Fruit fly (Drosophila melanogaster) whole organism, prepupa: Measurements from ENCODE around the gene mRpL35.

Source experiments
- Blimp-1 ChIP-seq: fragments of 200-800 bp; sonication (Bioruptor generic); optimal IDR thresholded peaks from 3 replicates; lab custom pipeline; 2017; ENCODE audit warnings: missing biosample characterization, missing genetic modification characterization, mild to moderate bottlenecking, moderate library complexity, missing genetic modification reagents
- CG10631 ChIP-seq: fragments of 200-800 bp; sonication (Bioruptor generic); optimal IDR thresholded peaks from 2 replicates; lab custom pipeline; 2016; ENCODE audit warnings: missing biosample characterization, missing genetic modification characterization
- CG11762 ChIP-seq: fragments of 200-800 bp; sonication (Bioruptor generic); optimal IDR thresholded peaks from 3 replicates; lab custom pipeline; 2016; ENCODE audit warnings: missing biosample characterization, missing genetic modification characterization; ENCODE audit not compliant: insufficient read depth
- CG11902 ChIP-seq: fragments of 200-800 bp; sonication (Bioruptor generic); optimal IDR thresholded peaks from 3 replicates; lab custom pipeline; 2016; ENCODE audit warnings: missing biosample characterization, missing genetic modification characterization
- CG15336 ChIP-seq: fragments of 200-800 bp; sonication (Bioruptor generic); IDR thresholded peaks from 2 replicates; pipeline ENCODE4 v1.3.6; 2022; ENCODE audit warnings: missing biosample characterization, missing genetic modification characterization
- CG1621 ChIP-seq: fragments of 200-800 bp; sonication (Bioruptor generic); optimal IDR thresholded peaks from 3 replicates; lab custom pipeline; 2018; ENCODE audit warnings: missing biosample characterization, mild to moderate bottlenecking, missing genetic modification characterization
- CG16779 ChIP-seq: fragments of 200-800 bp; sonication (Bioruptor generic); optimal IDR thresholded peaks from 3 replicates; lab custom pipeline; 2017; ENCODE audit warnings: missing biosample characterization, mild to moderate bottlenecking, missing genetic modification characterization
- CG3032 ChIP-seq: fragments of 200-800 bp; optimal IDR thresholded peaks from 2 replicates; lab custom pipeline; 2019; ENCODE audit warnings: missing biosample characterization, mild to moderate bottlenecking, missing genetic modification characterization, moderate library complexity
- CG34406 ChIP-seq: fragments of 200-800 bp; sonication (Bioruptor generic); optimal IDR thresholded peaks from 3 replicates; lab custom pipeline; 2016; ENCODE audit warnings: missing biosample characterization, missing genetic modification characterization
- CG4318 ChIP-seq: fragments of 200-800 bp; sonication (Bioruptor generic); optimal IDR thresholded peaks from 3 replicates; lab custom pipeline; 2017; ENCODE audit warnings: missing biosample characterization, mild to moderate bottlenecking, missing genetic modification characterization
- CG6163 ChIP-seq: fragments of 200-800 bp; sonication (Bioruptor generic); IDR thresholded peaks from 3 replicates; pipeline ENCODE4 v1.3.6; 2022; ENCODE audit warnings: missing biosample characterization, missing genetic modification characterization
- CG6276 ChIP-seq: fragments of 200-800 bp; sonication (Bioruptor generic); optimal IDR thresholded peaks from 2 replicates; lab custom pipeline; 2017; ENCODE audit warnings: missing biosample characterization, mild to moderate bottlenecking, missing genetic modification characterization
- CG6792 ChIP-seq: fragments of 200-800 bp; sonication (Bioruptor generic); optimal IDR thresholded peaks from 3 replicates; lab custom pipeline; 2016; ENCODE audit warnings: missing biosample characterization, missing genetic modification characterization
- CG6854 ChIP-seq: fragments of 200-800 bp; sonication (Bioruptor generic); optimal IDR thresholded peaks from 2 replicates; lab custom pipeline; 2017; ENCODE audit warnings: missing biosample characterization, mild to moderate bottlenecking, missing genetic modification characterization
- CG7368 ChIP-seq: fragments of 200-800 bp; sonication (Bioruptor generic); optimal IDR thresholded peaks from 3 replicates; lab custom pipeline; 2016; ENCODE audit warnings: missing biosample characterization, missing genetic modification characterization
- CG8119 ChIP-seq: fragments of 200-800 bp; sonication (Bioruptor generic); IDR thresholded peaks from 3 replicates; pipeline ENCODE4 v1.3.6; 2022; ENCODE audit warnings: missing biosample characterization, missing genetic modification characterization
- CG8319 ChIP-seq: fragments of 200-800 bp; sonication (Bioruptor generic); optimal IDR thresholded peaks from 3 replicates; lab custom pipeline; 2016; ENCODE audit warnings: missing biosample characterization, missing genetic modification characterization
- CG8632 ChIP-seq: fragments of 200-800 bp; sonication (Bioruptor generic); optimal IDR thresholded peaks from 3 replicates; lab custom pipeline; 2016; ENCODE audit warnings: missing biosample characterization, missing genetic modification characterization
- CG9139 ChIP-seq: fragments of 200-800 bp; sonication (Bioruptor generic); optimal IDR thresholded peaks from 3 replicates; lab custom pipeline; 2017; ENCODE audit warnings: missing biosample characterization, mild to moderate bottlenecking, missing genetic modification characterization
- Ets21C ChIP-seq: fragments of 200-800 bp; sonication (Bioruptor generic); optimal IDR thresholded peaks from 3 replicates; lab custom pipeline; 2016; ENCODE audit warnings: missing biosample characterization, missing genetic modification characterization
- Ets96B ChIP-seq: fragments of 200-800 bp; optimal IDR thresholded peaks from 2 replicates; lab custom pipeline; 2019; ENCODE audit warnings: missing biosample characterization, mild to moderate bottlenecking, missing genetic modification characterization, moderate library complexity
- Gug ChIP-seq: fragments of 200-800 bp; sonication (Bioruptor generic); IDR thresholded peaks from 2 replicates; pipeline ENCODE4 v1.3.6; 2022; ENCODE audit warnings: missing biosample characterization, missing genetic modification characterization
- Hr38 ChIP-seq: sonication (Bioruptor generic); optimal IDR thresholded peaks from 2 replicates; lab custom pipeline; 2016; ENCODE audit warnings: missing biosample characterization, missing genetic modification characterization
- Lpt ChIP-seq: fragments of 200-800 bp; sonication (Bioruptor generic); optimal IDR thresholded peaks from 3 replicates; lab custom pipeline; 2016; ENCODE audit warnings: missing biosample characterization, missing genetic modification characterization
- Met ChIP-seq: fragments of 200-800 bp; sonication (Bioruptor generic); optimal IDR thresholded peaks from 3 replicates; lab custom pipeline; 2016; ENCODE audit warnings: missing biosample characterization, missing genetic modification characterization
- Smox ChIP-seq: fragments of 200-800 bp; sonication (Bioruptor generic); optimal IDR thresholded peaks from 3 replicates; lab custom pipeline; 2016; ENCODE audit warnings: missing biosample characterization, missing genetic modification characterization
- Sox102F ChIP-seq: fragments of 200-800 bp; sonication (Bioruptor generic); optimal IDR thresholded peaks from 2 replicates; lab custom pipeline; 2016; ENCODE audit warnings: missing biosample characterization, mild to moderate bottlenecking, missing genetic modification characterization
- Sox14 ChIP-seq: fragments of 200-800 bp; sonication (Bioruptor generic); optimal IDR thresholded peaks from 3 replicates; lab custom pipeline; 2016; ENCODE audit warnings: missing biosample characterization, missing genetic modification characterization
- Sox15 ChIP-seq: fragments of 200-800 bp; sonication (Bioruptor generic); optimal IDR thresholded peaks from 3 replicates; lab custom pipeline; 2016; ENCODE audit warnings: missing biosample characterization, missing genetic modification characterization
- achi ChIP-seq: fragments of 200-800 bp; sonication (Bioruptor generic); optimal IDR thresholded peaks from 3 replicates; lab custom pipeline; 2016; ENCODE audit warnings: missing biosample characterization, missing genetic modification characterization
- acj6 ChIP-seq: fragments of 200-800 bp; sonication (Bioruptor generic); optimal IDR thresholded peaks from 3 replicates; lab custom pipeline; 2016; ENCODE audit warnings: missing biosample characterization, missing genetic modification characterization
- cyc ChIP-seq: fragments of 200-800 bp; sonication (Bioruptor generic); optimal IDR thresholded peaks from 3 replicates; lab custom pipeline; 2016; ENCODE audit warnings: missing biosample characterization, missing genetic modification characterization
- dac ChIP-seq: fragments of 200-800 bp; sonication (Bioruptor generic); optimal IDR thresholded peaks from 2 replicates; lab custom pipeline; 2017; ENCODE audit warnings: missing biosample characterization, mild to moderate bottlenecking, missing genetic modification characterization
- dsx ChIP-seq: fragments of 200-800 bp; optimal IDR thresholded peaks from 3 replicates; lab custom pipeline; 2019; ENCODE audit warnings: missing biosample characterization, mild to moderate bottlenecking, missing genetic modification characterization, moderate library complexity; ENCODE audit not compliant: poor library complexity, severe bottlenecking
- eg ChIP-seq: fragments of 200-800 bp; sonication (Bioruptor generic); IDR thresholded peaks from 3 replicates; pipeline ENCODE4 v1.3.6; 2022; ENCODE audit warnings: missing biosample characterization, missing genetic modification characterization
- esn ChIP-seq: fragments of 200-800 bp; sonication (Bioruptor generic); optimal IDR thresholded peaks from 2 replicates; lab custom pipeline; 2016; ENCODE audit warnings: missing biosample characterization, mild to moderate bottlenecking, missing genetic modification characterization, moderate library complexity
- fd59A ChIP-seq: fragments of 200-800 bp; sonication (Bioruptor generic); optimal IDR thresholded peaks from 2 replicates; lab custom pipeline; 2017; ENCODE audit warnings: missing biosample characterization, mild to moderate bottlenecking, missing genetic modification characterization, missing genetic modification reagents
- fkh ChIP-seq: fragments of 200-800 bp; sonication (Bioruptor generic); optimal IDR thresholded peaks from 3 replicates; lab custom pipeline; 2017; ENCODE audit warnings: missing biosample characterization, mild to moderate bottlenecking, missing genetic modification characterization, moderate library complexity
- lz ChIP-seq: fragments of 200-800 bp; sonication (Bioruptor generic); optimal IDR thresholded peaks from 3 replicates; lab custom pipeline; 2016; ENCODE audit warnings: missing biosample characterization, missing genetic modification characterization
- net ChIP-seq: fragments of 200-800 bp; sonication (Bioruptor generic); optimal IDR thresholded peaks from 3 replicates; lab custom pipeline; 2016; ENCODE audit warnings: missing biosample characterization, missing genetic modification characterization
- pdm3 ChIP-seq: fragments of 200-800 bp; sonication (Bioruptor generic); optimal IDR thresholded peaks from 3 replicates; lab custom pipeline; 2016; ENCODE audit warnings: missing biosample characterization, missing genetic modification characterization
- salr ChIP-seq, 2 experiments: fragments of 200-800 bp; sonication (Bioruptor generic); optimal IDR thresholded peaks; 3 replicates each; lab custom pipeline; 2016 to 2018; ENCODE audit warnings: missing biosample characterization in 2 of 2, missing genetic modification characterization in 2 of 2, mild to moderate bottlenecking in 1 of 2
- ss ChIP-seq, 2 experiments: fragments of 200-800 bp; sonication (Bioruptor generic); optimal IDR thresholded peaks; 2 replicates in 1 of 2; 3 replicates in 1 of 2; lab custom pipeline; 2017 to 2018; ENCODE audit warnings: mild to moderate bottlenecking in 2 of 2, missing biosample characterization in 2 of 2, missing genetic modification characterization in 2 of 2, moderate library complexity in 1 of 2
- svp ChIP-seq: fragments of 200-800 bp; sonication (Bioruptor generic); peaks from one replicate; lab custom pipeline; 2016; ENCODE audit warnings: missing biosample characterization, missing genetic modification characterization

mRpL35 gene

dm6 chr3R:22046723-22047122, 23.4 kb downstream of the mRpL35 start:
- TF ChIP-seq CG6163 = 0 out of 3 replicates have a peak, but pooled peaks have one; percentile 16
- TF ChIP-seq CG3032 (tag; lab: Kevin White, UChicago) = no peak
- TF ChIP-seq fkh = peak; percentile 33
- no peak for TF ChIP-seq CG8632

dm6 chr3R:22047412-22047811, 24.1 kb downstream of the mRpL35 start:
- TF ChIP-seq CG11762 (no peak), Ets21C (GFP tag; lab: Kevin White, UChicago) (no peak), CG34406 (GFP tag; lab: Kevin White, UChicago) (no peak), Sox15 (GFP tag; lab: Kevin White, UChicago) (no peak), CG8319 (no peak), Gug (GFP tag; lab: Robert Waterston, UW) (no peak), Lpt (GFP tag; lab: Kevin White, UChicago) (no peak), Smox (GFP tag; lab: Kevin White, UChicago) (no peak), CG11902 (no peak), net (GFP tag; lab: Kevin White, UChicago) (no peak), CG4318 (GFP tag; lab: Kevin White, UChicago) (no peak), CG8632 (no peak), cyc (GFP tag; lab: Kevin White, UChicago) (no peak), achi (no peak), CG6792 (GFP tag; lab: Kevin White, UChicago) (no peak), acj6 (GFP tag; lab: Kevin White, UChicago) (no peak), svp (GFP tag; lab: Kevin White, UChicago) (no peak), pdm3 (GFP tag; lab: Kevin White, UChicago) (no peak), CG1621 (no peak)

- TF ChIP-seq svp (GFP tag; lab: Kevin White, UChicago) = no peak
- TF ChIP-seq Sox102F = no peak
- TF ChIP-seq Ets21C (GFP tag; lab: Kevin White, UChicago) = no peak
- TF ChIP-seq CG7368 (GFP tag; lab: Kevin White, UChicago) = no peak
- TF ChIP-seq fd59A (GFP tag; lab: Kevin White, UChicago) = peak; percentile 32
- peak; percentile 85 for TF ChIP-seq CG8119 (GFP tag; lab: Robert Waterston, UW)
- no peak for TF ChIP-seq Blimp-1
- TF ChIP-seq pdm3 (GFP tag; lab: Kevin White, UChicago) = peak; percentile 51
- TF ChIP-seq CG11902 = no peak
- peak; percentile 53 for TF ChIP-seq esn (GFP tag; lab: Kevin White, UChicago)
- peak; percentile 61 for TF ChIP-seq CG4318 (GFP tag; lab: Kevin White, UChicago)
- peak; percentile 39 for TF ChIP-seq dac (GFP tag; lab: Kevin White, UChicago)
- TF ChIP-seq net (GFP tag; lab: Kevin White, UChicago) = peak; percentile 62
- TF ChIP-seq Gug (GFP tag; lab: Robert Waterston, UW) = peak; percentile 68
- peak; percentile 35 for TF ChIP-seq CG3032 (tag; lab: Kevin White, UChicago)
- peak; percentile 31 for TF ChIP-seq CG8632
- peak in 1 of 2 experiments; percentile 26 for TF ChIP-seq ss (GFP tag; optimal IDR thresholded peaks at IDR 0.05; lab: Kevin White, UChicago)
- peak in 1 of 2 experiments; percentile 50 for TF ChIP-seq salr (GFP tag; optimal IDR thresholded peaks at IDR 0.05; lab: Kevin White, UChicago)
- peak; percentile 66 for TF ChIP-seq CG6276
- TF ChIP-seq lz = peak; percentile 15
- TF ChIP-seq fkh = peak; percentile 41
- no peak for TF ChIP-seq Smox (GFP tag; lab: Kevin White, UChicago)
- no peak for TF ChIP-seq CG6854 (GFP tag; lab: Kevin White, UChicago)
- no peak for TF ChIP-seq Hr38 (GFP tag; lab: Kevin White, UChicago)
- peak; percentile 65 for TF ChIP-seq Lpt (GFP tag; lab: Kevin White, UChicago)
- peak; percentile 62 for TF ChIP-seq dsx (GFP tag; lab: Kevin White, UChicago)
- TF ChIP-seq acj6 (GFP tag; lab: Kevin White, UChicago) = peak; percentile 36
- no peak for TF ChIP-seq CG9139
- TF ChIP-seq Sox14 (GFP tag; lab: Kevin White, UChicago) = peak; percentile 56
- TF ChIP-seq achi = peak; percentile 61
- TF ChIP-seq Met (GFP tag; lab: Kevin White, UChicago) = peak; percentile 39
- TF ChIP-seq cyc (GFP tag; lab: Kevin White, UChicago) = peak; percentile 5
- peak; percentile 87 for TF ChIP-seq CG15336 (GFP tag; lab: Robert Waterston, UW)
- TF ChIP-seq CG10631 (GFP tag; lab: Kevin White, UChicago) = peak; percentile 56
- peak; percentile 28 for TF ChIP-seq CG11762
- TF ChIP-seq eg (GFP tag; lab: Robert Waterston, UW) = peak; percentile 82
- peak; percentile 29 for TF ChIP-seq CG6792 (GFP tag; lab: Kevin White, UChicago)
- TF ChIP-seq Ets96B = peak; percentile 55
- TF ChIP-seq CG16779 = peak; percentile 6
Observed at dm6 chr3R:22049134-22049796, 25.9 kb downstream of the mRpL35 start.
